Worm (Caenorhabditis elegans): Measurements from ENCODE around the gene B0222.5.

ce11 chrV:9143896-9144295 is 10.8 kb downstream of the B0222.5 start:
- TF ChIP-seq lin-14 (GFP tag; optimal IDR thresholded peaks at IDR 0.05) (peak; percentile 19), fkh-8 (tag; optimal IDR thresholded peaks at IDR 0.05) (no peak), ama-1 (optimal IDR thresholded peaks at IDR 0.05) (no peak), egl-27 (tag; optimal IDR thresholded peaks at IDR 0.05) (no peak)

Measured in whole organism, L1 larva.